Fruit fly (Drosophila melanogaster): ENCODE results near the gene Mettl3.

Mettl3 gene

DNA sequence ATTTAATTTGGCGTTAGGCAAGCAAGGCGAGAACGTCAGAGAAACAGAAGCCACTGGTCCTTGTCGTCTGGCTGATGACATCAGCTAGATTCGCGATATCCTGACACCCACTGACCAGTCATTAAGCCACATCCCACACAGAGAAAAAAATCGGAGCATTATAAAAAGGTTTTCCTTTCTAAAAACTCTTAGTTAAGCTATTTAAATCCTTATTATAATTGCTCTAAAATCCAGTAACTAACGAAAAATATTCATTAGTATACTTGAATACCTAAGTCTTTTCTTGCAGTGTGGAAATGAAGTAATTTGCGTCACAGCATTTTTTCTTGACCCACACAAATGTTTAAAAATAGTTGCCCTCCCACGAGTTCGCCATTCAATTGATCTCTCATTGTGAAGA lies 36.9 kb downstream of the Mettl3 start (continued):
- TF ChIP-seq sens (GFP tag) (peak; percentile 74), chif (GFP tag; optimal IDR thresholded peaks at IDR 0.05) (peak in 1 of 2 experiments; percentile 14), zf30C (GFP tag; optimal IDR thresholded peaks at IDR 0.05) (no peak), wdn (GFP tag; IDR thresholded peaks at IDR 0.05) (0 out of 2 replicates have a peak, but pooled peaks have one; percentile 23), CG13624 (GFP tag; optimal IDR thresholded peaks at IDR 0.05) (peak; percentile 24), CG15011 (GFP tag; optimal IDR thresholded peaks at IDR 0.05) (no peak), Hmr (GFP tag; optimal IDR thresholded peaks at IDR 0.05) (peak; percentile 30), PHDP (tag; optimal IDR thresholded peaks at IDR 0.05) (peak; percentile 42), esg (GFP tag; conservative IDR thresholded peaks at IDR 0.05) (no peak), Max (GFP tag; optimal IDR thresholded peaks at IDR 0.05) (no peak), Xbp1 (GFP tag; optimal IDR thresholded peaks at IDR 0.05) (peak; percentile 23), CG8924 (tag; optimal IDR thresholded peaks at IDR 0.05) (peak; percentile 3), CG12391 (tag; optimal IDR thresholded peaks at IDR 0.05) (peak; percentile 13), dysf (GFP tag; IDR thresholded peaks at IDR 0.05) (peak; percentile 36; the same call in 1 of the 3 replicates), Med (GFP tag) (peak; percentile 64), CG11695 (GFP tag; IDR thresholded peaks at IDR 0.05) (0 out of 3 replicates have a peak, but pooled peaks have one; percentile 18), eve (GFP tag; optimal IDR thresholded peaks at IDR 0.05) (peak in 1 of 2 experiments; percentile 26), Awh (GFP tag; IDR thresholded peaks at IDR 0.05) (no peak), CG10209 (GFP tag; optimal IDR thresholded peaks at IDR 0.05) (peak; percentile 23), Chrac-16 (GFP tag; optimal IDR thresholded peaks at IDR 0.05) (peak; percentile 16), CG2120 (GFP tag; optimal IDR thresholded peaks at IDR 0.05) (peak; percentile 47)

dm6 chr3R:24069965-24070364 lies 38.0 kb downstream of the Mettl3 start:
- TF ChIP-seq CG13894 (tag; optimal IDR thresholded peaks at IDR 0.05) (peak; percentile 96), prd (optimal IDR thresholded peaks at IDR 0.05) (no peak), prd (GFP tag; IDR thresholded peaks at IDR 0.05) (no peak)

DNA sequence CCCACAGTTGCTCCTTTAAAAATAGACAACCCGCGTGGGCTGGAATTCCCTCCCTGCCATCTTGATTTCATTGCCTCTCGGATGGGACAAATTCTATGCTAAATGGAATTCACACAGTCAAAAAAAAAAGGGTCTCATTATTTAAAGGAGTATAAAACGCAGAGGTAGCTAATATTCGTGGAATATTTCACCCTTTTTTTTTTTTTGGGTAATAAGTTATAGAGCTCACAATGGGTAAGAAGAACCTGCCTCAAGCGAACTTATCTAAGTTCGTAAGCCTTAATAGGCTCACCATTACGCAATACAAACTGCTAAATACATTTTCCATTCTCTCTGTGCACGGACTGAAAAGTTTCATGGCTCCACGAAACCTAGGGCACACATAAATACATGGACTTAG lies 41.7 kb downstream of the Mettl3 start:
- TF ChIP-seq CG9817 (tag; optimal IDR thresholded peaks at IDR 0.05) (no peak), pros (GFP tag; optimal IDR thresholded peaks at IDR 0.05) (no peak), Meics (GFP tag; optimal IDR thresholded peaks at IDR 0.05) (peak; percentile 49), CG7963 (GFP tag; IDR thresholded peaks at IDR 0.05; ENCODE audit: partially characterized antibody) (no peak), PHDP (tag; optimal IDR thresholded peaks at IDR 0.05) (peak; percentile 10), Hmx (GFP tag; optimal IDR thresholded peaks at IDR 0.05) (no peak), org-1 (GFP tag; optimal IDR thresholded peaks at IDR 0.05) (no peak), CG31365 (tag; optimal IDR thresholded peaks at IDR 0.05) (no peak), CG10431 (GFP tag; optimal IDR thresholded peaks at IDR 0.05) (no peak), Rx (GFP tag; IDR thresholded peaks at IDR 0.05) (no peak), Dfd (GFP tag; optimal IDR thresholded peaks at IDR 0.05) (no peak), fd3F (GFP tag; optimal IDR thresholded peaks at IDR 0.05) (no peak), Abd-B (GFP tag; optimal IDR thresholded peaks at IDR 0.05) (no peak), grau (tag; optimal IDR thresholded peaks at IDR 0.05) (peak; percentile 16), sima (GFP tag; optimal IDR thresholded peaks at IDR 0.05) (no peak), CG6175 (GFP tag; IDR thresholded peaks at IDR 0.05) (no peak), Deaf1 (tag; optimal IDR thresholded peaks at IDR 0.05) (no peak), zen (tag; optimal IDR thresholded peaks at IDR 0.05) (no peak), wek (GFP tag; optimal IDR thresholded peaks at IDR 0.05) (no peak), Nf-YA (GFP tag; IDR thresholded peaks at IDR 0.05) (no peak), CG17328 (GFP tag; IDR thresholded peaks at IDR 0.05) (no peak), sqz (GFP tag; optimal IDR thresholded peaks at IDR 0.05) (no peak), CG7556 (GFP tag; optimal IDR thresholded peaks at IDR 0.05) (peak; percentile 34), CG8281 (tag; optimal IDR thresholded peaks at IDR 0.05) (no peak), dati (GFP tag; IDR thresholded peaks at IDR 0.05) (no peak), Drgx (GFP tag; IDR thresholded peaks at IDR 0.05) (no peak; the same call in 1 of the 2 replicates), CG10321 (GFP tag; IDR thresholded peaks at IDR 0.05) (no peak), CG2120 (GFP tag; optimal IDR thresholded peaks at IDR 0.05) (peak; percentile 60)

All from whole organism, embryonic.